Fruit fly (Drosophila melanogaster) whole organism, embryonic: ENCODE results near the gene Gart.

Experiments
- CG10321 ChIP-seq: fragments of 200-800 bp; sonication (Bioruptor generic); IDR thresholded peaks from 2 replicates; pipeline ENCODE4 v1.3.6; 2022; ENCODE audit warnings: missing biosample characterization, missing genetic modification characterization
- CG13424 ChIP-seq: fragments of 200-800 bp; sonication (Bioruptor generic); optimal IDR thresholded peaks from 2 replicates; lab custom pipeline; 2019; ENCODE audit warnings: missing biosample characterization, mild to moderate bottlenecking, missing genetic modification characterization, moderate library complexity
- CG14441 ChIP-seq: fragments of 200-800 bp; sonication (Bioruptor generic); IDR thresholded peaks from 2 replicates; pipeline ENCODE4 v1.3.6; 2022; ENCODE audit warnings: missing biosample characterization, missing genetic modification characterization
- CG16779 ChIP-seq: fragments of 200-800 bp; sonication (Bioruptor generic); IDR thresholded peaks from 2 replicates; pipeline ENCODE4 v1.3.6; 2022; ENCODE audit warnings: missing biosample characterization, missing genetic modification characterization
- CG2199 ChIP-seq: fragments of 200-800 bp; sonication (Bioruptor generic); IDR thresholded peaks from 3 replicates; pipeline ENCODE4 v1.3.6; 2022; ENCODE audit warnings: missing biosample characterization, missing genetic modification characterization
- CG31365 ChIP-seq: fragments of 200-800 bp; sonication (Bioruptor generic); optimal IDR thresholded peaks from 2 replicates; lab custom pipeline; 2018; ENCODE audit warnings: missing biosample characterization, mild to moderate bottlenecking, missing genetic modification characterization
- CG3838 ChIP-seq: fragments of 200-800 bp; sonication (Bioruptor generic); optimal IDR thresholded peaks from 3 replicates; lab custom pipeline; 2016; ENCODE audit warnings: missing biosample characterization, missing genetic modification characterization
- CG5953 ChIP-seq: fragments of 200-800 bp; sonication (Bioruptor generic); IDR thresholded peaks from 2 replicates; pipeline ENCODE4 v1.3.6; 2022; ENCODE audit warnings: missing biosample characterization, missing genetic modification characterization
- CG7556 ChIP-seq: fragments of 200-800 bp; sonication (Bioruptor generic); optimal IDR thresholded peaks from 2 replicates; lab custom pipeline; 2017; ENCODE audit warnings: missing biosample characterization, mild to moderate bottlenecking, missing genetic modification characterization
- CG8290 ChIP-seq, 3 experiments: fragments of 200-800 bp; sonication (Bioruptor generic); optimal IDR thresholded peaks; 2 replicates each; lab custom pipeline; 2016 to 2019; ENCODE audit warnings: missing biosample characterization in 3 of 3, missing genetic modification characterization in 3 of 3, mild to moderate bottlenecking in 2 of 3, moderate library complexity in 1 of 3
- CG9609 ChIP-seq: fragments of 200-800 bp; sonication (Bioruptor generic); optimal IDR thresholded peaks from 3 replicates; lab custom pipeline; 2016; ENCODE audit warnings: missing biosample characterization, missing genetic modification characterization
- Chrac-16 ChIP-seq: fragments of 200-800 bp; sonication (Bioruptor generic); optimal IDR thresholded peaks from 3 replicates; lab custom pipeline; 2016; ENCODE audit warnings: missing biosample characterization, missing genetic modification characterization
- CkIIα-i1 ChIP-seq: fragments of 200-800 bp; sonication (Bioruptor generic); IDR thresholded peaks from 2 replicates; pipeline ENCODE4 v1.3.6; 2022; ENCODE audit warnings: missing biosample characterization, missing genetic modification characterization
- D ChIP-seq, 2 experiments: fragments of 200-800 bp in 1 of 2; fragments of >200 bp in 1 of 2; sonication (Bioruptor generic) in 1 of 2; optimal IDR thresholded peaks; 2 replicates in 1 of 2; 3 replicates in 1 of 2; lab custom pipeline; 2017; ENCODE audit warnings: mild to moderate bottlenecking in 1 of 2, missing biosample characterization in 1 of 2, missing genetic modification characterization in 1 of 2, missing genetic modification reagents in 1 of 2
- Doc2 ChIP-seq: fragments of 200-800 bp; sonication (Bioruptor generic); IDR thresholded peaks from 2 replicates; pipeline ENCODE4 v1.3.6; 2022; ENCODE audit warnings: missing biosample characterization, missing genetic modification characterization
- Ets65A ChIP-seq: fragments of 200-800 bp; sonication (Bioruptor generic); peaks from one replicate; lab custom pipeline; 2016; ENCODE audit warnings: missing biosample characterization, missing genetic modification characterization
- Fer1 ChIP-seq: fragments of 200-800 bp; sonication (Bioruptor generic); optimal IDR thresholded peaks from 2 replicates; lab custom pipeline; 2017; ENCODE audit warnings: missing biosample characterization, mild to moderate bottlenecking, missing genetic modification characterization
- H15 ChIP-seq: fragments of 200-800 bp; sonication (Bioruptor generic); IDR thresholded peaks from 3 replicates; pipeline ENCODE4 v1.3.6; 2022; ENCODE audit warnings: missing biosample characterization, missing genetic modification characterization
- H2.0 ChIP-seq: fragments of 200-800 bp; sonication (Bioruptor generic); IDR thresholded peaks from 2 replicates; pipeline ENCODE4 v1.3.6; 2022; ENCODE audit warnings: missing biosample characterization, missing genetic modification characterization
- HLH54F ChIP-seq: fragments of 200-800 bp; sonication (Bioruptor generic); optimal IDR thresholded peaks from 3 replicates; lab custom pipeline; 2016; ENCODE audit warnings: missing biosample characterization, missing genetic modification characterization
- Hmr ChIP-seq: fragments of 200-800 bp; sonication (Bioruptor generic); optimal IDR thresholded peaks from 3 replicates; lab custom pipeline; 2017; ENCODE audit warnings: mild to moderate bottlenecking, missing biosample characterization, missing genetic modification reagents, missing genetic modification characterization
- Kr ChIP-seq: fragments of 200-800 bp; sonication (Bioruptor generic); optimal IDR thresholded peaks from 2 replicates; lab custom pipeline; 2017; ENCODE audit warnings: missing biosample characterization, mild to moderate bottlenecking, missing genetic modification characterization
- PHDP ChIP-seq: fragments of 200-800 bp; sonication (Bioruptor generic); optimal IDR thresholded peaks from 3 replicates; lab custom pipeline; 2018; ENCODE audit warnings: missing biosample characterization, mild to moderate bottlenecking, missing genetic modification characterization, moderate library complexity
- Pdp1 ChIP-seq, 2 experiments: fragments of 200-800 bp; sonication (Bioruptor generic); optimal IDR thresholded peaks; 3 replicates each; lab custom pipeline; 2016; ENCODE audit warnings: missing biosample characterization in 2 of 2, missing genetic modification characterization in 2 of 2, mild to moderate bottlenecking in 1 of 2, moderate library complexity in 1 of 2
- Ptx1 ChIP-seq: fragments of 200-800 bp; sonication (Bioruptor generic); IDR thresholded peaks from 2 replicates; pipeline ENCODE4 v1.3.6; 2022; ENCODE audit warnings: missing biosample characterization, missing genetic modification characterization
- Sox100B ChIP-seq: fragments of 200-800 bp; sonication (Bioruptor generic); optimal IDR thresholded peaks from 3 replicates; lab custom pipeline; 2018; ENCODE audit warnings: missing biosample characterization, mild to moderate bottlenecking, missing genetic modification characterization
- Vsx1 ChIP-seq: fragments of 200-800 bp; sonication (Bioruptor generic); optimal IDR thresholded peaks from 2 replicates; lab custom pipeline; 2017; ENCODE audit warnings: missing biosample characterization, mild to moderate bottlenecking, missing genetic modification characterization, missing genetic modification reagents
- al ChIP-seq: fragments of 200-800 bp; sonication (Bioruptor generic); IDR thresholded peaks from 2 replicates; pipeline ENCODE4 v1.3.6; 2022; ENCODE audit warnings: missing biosample characterization, missing genetic modification characterization
- bsh ChIP-seq, 2 experiments: fragments of 200-800 bp; sonication (Bioruptor generic); optimal IDR thresholded peaks; 2 replicates each; lab custom pipeline; 2017 to 2018; ENCODE audit warnings: mild to moderate bottlenecking in 2 of 2, missing biosample characterization in 2 of 2, missing genetic modification characterization in 2 of 2, moderate library complexity in 1 of 2
- danr ChIP-seq: fragments of 200-800 bp; sonication (Bioruptor generic); IDR thresholded peaks from 2 replicates; pipeline ENCODE4 v1.3.6; 2022; ENCODE audit warnings: missing biosample characterization, missing genetic modification characterization
- dysf ChIP-seq: fragments of 200-800 bp; sonication (Bioruptor generic); IDR thresholded peaks from 3 replicates; pipeline ENCODE4 v1.3.6; 2022; ENCODE audit warnings: missing biosample characterization, missing genetic modification characterization
- fd102C ChIP-seq: fragments of 200-800 bp; sonication (Bioruptor generic); optimal IDR thresholded peaks from 2 replicates; lab custom pipeline; 2018; ENCODE audit warnings: missing biosample characterization, mild to moderate bottlenecking, missing genetic modification characterization, moderate library complexity
- fd96Cb ChIP-seq: fragments of 200-800 bp; sonication (Bioruptor generic); optimal IDR thresholded peaks from 2 replicates; lab custom pipeline; 2018; ENCODE audit warnings: missing biosample characterization, mild to moderate bottlenecking, missing genetic modification characterization, moderate library complexity
- gsb-n ChIP-seq: fragments of 200-800 bp; sonication (Bioruptor generic); optimal IDR thresholded peaks from 3 replicates; lab custom pipeline; 2018; ENCODE audit warnings: missing biosample characterization, mild to moderate bottlenecking, missing genetic modification characterization
- gt ChIP-seq: fragments of 200-800 bp; sonication (Bioruptor generic); IDR thresholded peaks from 2 replicates; pipeline ENCODE4 v1.3.6; 2022; ENCODE audit warnings: missing biosample characterization, missing genetic modification characterization
- jing ChIP-seq: fragments of 200-800 bp; sonication (Bioruptor generic); optimal IDR thresholded peaks from 2 replicates; lab custom pipeline; 2018; ENCODE audit warnings: missing biosample characterization, mild to moderate bottlenecking, missing genetic modification characterization
- lab ChIP-seq: fragments of 200-800 bp; sonication (Bioruptor generic); optimal IDR thresholded peaks from 3 replicates; lab custom pipeline; 2017; ENCODE audit warnings: missing biosample characterization, missing genetic modification characterization, mild to moderate bottlenecking, moderate library complexity, missing genetic modification reagents
- lbe ChIP-seq: fragments of 200-800 bp; sonication (Bioruptor generic); optimal IDR thresholded peaks from 2 replicates; lab custom pipeline; 2016; ENCODE audit warnings: missing biosample characterization, mild to moderate bottlenecking, missing genetic modification characterization
- lola ChIP-seq, 3 experiments: fragments of >200 bp in 2 of 3; fragments of 200-800 bp in 1 of 3; sonication (Bioruptor generic) in 1 of 3; optimal IDR thresholded peaks; 2 replicates each; lab custom pipeline; 2017 to 2019; ENCODE audit warnings: missing biosample characterization in 3 of 3, missing genetic modification characterization in 3 of 3, mild to moderate bottlenecking in 1 of 3, moderate library complexity in 1 of 3
- mirr ChIP-seq: fragments of 200-800 bp; sonication (Bioruptor generic); optimal IDR thresholded peaks from 3 replicates; lab custom pipeline; 2018; ENCODE audit warnings: missing biosample characterization, mild to moderate bottlenecking, missing genetic modification characterization
- pb ChIP-seq: fragments of 200-800 bp; sonication (Bioruptor generic); optimal IDR thresholded peaks from 3 replicates; lab custom pipeline; 2016; ENCODE audit warnings: missing biosample characterization, missing genetic modification characterization
- peb ChIP-seq: fragments of 200-800 bp; sonication (Bioruptor generic); IDR thresholded peaks from 2 replicates; pipeline ENCODE4 v1.3.6; 2022; ENCODE audit warnings: missing biosample characterization, missing genetic modification characterization
- pros ChIP-seq: fragments of 200-800 bp; sonication (Bioruptor generic); optimal IDR thresholded peaks from 3 replicates; lab custom pipeline; 2019; ENCODE audit warnings: missing biosample characterization, mild to moderate bottlenecking, missing genetic modification characterization, moderate library complexity
- repo ChIP-seq: fragments of 200-800 bp; sonication (Bioruptor generic); optimal IDR thresholded peaks from 2 replicates; lab custom pipeline; 2016; ENCODE audit warnings: missing biosample characterization, missing genetic modification characterization
- slp2 ChIP-seq: fragments of 200-800 bp; sonication (Bioruptor generic); optimal IDR thresholded peaks from 2 replicates; lab custom pipeline; 2016; ENCODE audit warnings: missing biosample characterization, missing genetic modification characterization
- tio ChIP-seq: fragments of 200-800 bp; sonication (Bioruptor generic); optimal IDR thresholded peaks from 2 replicates; lab custom pipeline; 2017; ENCODE audit warnings: missing biosample characterization, missing genetic modification characterization, inconsistent platforms
- unpg ChIP-seq: fragments of 200-800 bp; sonication (Bioruptor generic); optimal IDR thresholded peaks from 3 replicates; lab custom pipeline; 2018; ENCODE audit warnings: missing biosample characterization, mild to moderate bottlenecking, missing genetic modification characterization, moderate library complexity
- wek ChIP-seq: fragments of 200-800 bp; sonication (Bioruptor generic); optimal IDR thresholded peaks from 3 replicates; lab custom pipeline; 2018; ENCODE audit warnings: missing biosample characterization, mild to moderate bottlenecking, missing genetic modification characterization, moderate library complexity
- zfh1 ChIP-seq: fragments of 200-800 bp; sonication (Bioruptor generic); IDR thresholded peaks from 3 replicates; pipeline ENCODE4 v1.3.6; 2022; ENCODE audit warnings: missing biosample characterization, missing genetic modification characterization

Gart gene

DNA sequence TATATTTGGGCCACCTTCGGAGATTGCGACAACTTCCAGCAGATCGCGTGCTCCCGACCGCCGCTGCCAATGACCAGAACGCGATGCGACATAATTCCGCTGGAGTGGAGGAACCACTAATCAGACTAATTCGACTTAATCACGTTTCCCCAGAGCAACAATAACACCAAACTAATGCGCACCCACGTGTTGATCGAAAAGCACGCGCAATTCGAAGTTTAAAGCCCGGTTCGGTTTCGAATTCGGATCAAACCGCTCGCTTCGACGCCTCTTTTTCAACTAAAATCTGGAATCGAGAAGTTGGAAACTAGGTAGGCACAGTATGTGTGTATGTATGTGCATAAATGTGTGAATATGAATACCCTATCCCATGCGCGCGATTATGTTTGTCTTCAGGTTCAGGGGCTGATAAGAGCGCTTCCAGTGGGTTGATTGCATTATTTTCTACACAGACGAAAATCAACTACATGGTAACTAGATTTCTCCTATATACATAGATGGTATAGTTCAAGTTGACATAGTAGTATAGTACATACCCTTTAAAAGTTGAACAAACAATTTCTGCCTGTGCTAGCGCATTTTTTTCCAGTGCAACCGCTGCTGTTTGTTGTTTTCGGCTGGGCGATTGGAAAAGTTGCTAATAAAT, at the start of gene Gart (continued):
- TF ChIP-seq gsb-n (tag; lab: Kevin White, UChicago) (no peak), Fer1 (GFP tag; lab: Kevin White, UChicago) (no peak), CG5953 (GFP tag; lab: Robert Waterston, UW) (peak; percentile 48; the same call in 1 of the 2 replicates), H15 (GFP tag; lab: Robert Waterston, UW) (no peak), CkIIα-i1 (GFP tag; lab: Robert Waterston, UW) (no peak), Vsx1 (GFP tag; lab: Kevin White, UChicago) (peak; percentile 46), HLH54F (GFP tag; lab: Kevin White, UChicago) (peak; percentile 63), Chrac-16 (peak; percentile 57), CG13424 (tag; lab: Kevin White, UChicago) (peak; percentile 69), CG9609 (GFP tag; lab: Kevin White, UChicago) (peak; percentile 69), Sox100B (GFP tag; lab: Kevin White, UChicago) (no peak), dysf (GFP tag; lab: Robert Waterston, UW) (peak; percentile 75; the same call in 2 of the 3 replicates), fd102C (GFP tag; lab: Kevin White, UChicago) (no peak), Doc2 (GFP tag; lab: Robert Waterston, UW) (no peak), peb (GFP tag; lab: Robert Waterston, UW) (no peak), mirr (GFP tag; lab: Kevin White, UChicago) (no peak), CG3838 (GFP tag; lab: Kevin White, UChicago) (no peak), lbe (peak; percentile 74), repo (peak; percentile 53), tio (no peak), pb (GFP tag; lab: Kevin White, UChicago) (peak; percentile 28), CG16779 (GFP tag; lab: Robert Waterston, UW) (no peak), CG8290 (GFP tag; optimal IDR thresholded peaks at IDR 0.05; lab: Kevin White, UChicago) (no peak), CG8290 (tag; optimal IDR thresholded peaks at IDR 0.05; lab: Kevin White, UChicago) (no peak), zfh1 (GFP tag; lab: Robert Waterston, UW) (peak; percentile 68; the same call in 2 of the 3 replicates), Ets65A (GFP tag; lab: Kevin White, UChicago) (peak; percentile 93), Pdp1 (GFP tag; optimal IDR thresholded peaks at IDR 0.05; lab: Kevin White, UChicago) (peak; percentile 52 to 62), unpg (peak; percentile 64), wek (GFP tag; lab: Kevin White, UChicago) (peak; percentile 61), fd96Cb (tag; lab: Kevin White, UChicago) (peak; percentile 22), al (GFP tag; lab: Robert Waterston, UW) (peak; percentile 47; the same call in 1 of the 2 replicates), CG2199 (GFP tag; lab: Robert Waterston, UW) (no peak), danr (0 out of 2 replicates have a peak, but pooled peaks have one; percentile 16), Ptx1 (GFP tag; lab: Robert Waterston, UW) (peak; percentile 74), CG10321 (no peak), CG14441 (0 out of 2 replicates have a peak, but pooled peaks have one; percentile 30), CG7556 (GFP tag; lab: Kevin White, UChicago) (peak; percentile 75)

- TF ChIP-seq lab (GFP tag; lab: Kevin White, UChicago): peak; percentile 36
- TF ChIP-seq jing (GFP tag; lab: Kevin White, UChicago): no peak
- peak; percentile 37 for TF ChIP-seq PHDP (tag; lab: Kevin White, UChicago)
- TF ChIP-seq lola (GFP tag; optimal IDR thresholded peaks at IDR 0.05; lab: Kevin White, UChicago): peak in 1 of 3 experiments; percentile 14
- 0 out of 2 replicates have a peak, but pooled peaks have one; percentile 16 for TF ChIP-seq H2.0 (GFP tag; lab: Robert Waterston, UW)
- no peak for TF ChIP-seq CG31365 (tag; lab: Kevin White, UChicago)
- no peak for TF ChIP-seq gt (GFP tag; lab: Robert Waterston, UW)
- no peak for TF ChIP-seq slp2 (GFP tag; lab: Kevin White, UChicago)
- TF ChIP-seq D (optimal IDR thresholded peaks at IDR 0.05; lab: Kevin White, UChicago): no peak
- TF ChIP-seq D (GFP tag; optimal IDR thresholded peaks at IDR 0.05; lab: Kevin White, UChicago): peak; percentile 8
- TF ChIP-seq bsh (GFP tag; optimal IDR thresholded peaks at IDR 0.05; lab: Kevin White, UChicago): peak in 1 of 2 experiments; percentile 38
- no peak for TF ChIP-seq Kr
- TF ChIP-seq Fer1 (GFP tag; lab: Kevin White, UChicago): no peak
- TF ChIP-seq CG13424 (tag; lab: Kevin White, UChicago): peak; percentile 7
- peak; percentile 25 for TF ChIP-seq Hmr (GFP tag; lab: Kevin White, UChicago)
- no peak for TF ChIP-seq pros (GFP tag; lab: Kevin White, UChicago)
These were observed 49.3 kb upstream of the Gart start for dm6 chr2L:7073011-7073410.
